Fruit fly (Drosophila melanogaster): ENCODE results near the gene rols.

- TF ChIP-seq Lpt (GFP tag; optimal IDR thresholded peaks at IDR 0.05) (no peak), CG11902 (GFP tag; optimal IDR thresholded peaks at IDR 0.05) (no peak), fd85E (GFP tag; optimal IDR thresholded peaks at IDR 0.05) (no peak), Blimp-1 (GFP tag; optimal IDR thresholded peaks at IDR 0.05) (no peak), acj6 (GFP tag; optimal IDR thresholded peaks at IDR 0.05) (no peak), CG11294 (GFP tag; IDR thresholded peaks at IDR 0.05) (no peak), ss (GFP tag; optimal IDR thresholded peaks at IDR 0.05) (no peak), dac (GFP tag; optimal IDR thresholded peaks at IDR 0.05) (no peak), Hr4 (GFP tag; optimal IDR thresholded peaks at IDR 0.05) (no peak), CG15336 (GFP tag; IDR thresholded peaks at IDR 0.05) (peak; percentile 64), achi (GFP tag; optimal IDR thresholded peaks at IDR 0.05) (no peak), CG6808 (GFP tag; optimal IDR thresholded peaks at IDR 0.05) (no peak)
These were observed 43.9 kb upstream of the rols start for dm6 chr3L:12108515-12108914.

All from whole organism, prepupa.